Worm (Caenorhabditis elegans) whole organism, early embryonic: ENCODE results near the gene Y46H3C.7.
"Not testable (repeated sequence)": the region's sequence is repeated elsewhere in the genome, so short reads cannot be mapped to it uniquely, and the experiment has no call there.

ENCODE experiments used
- B0310.2 ChIP-seq: sonication (generic microtip); optimal IDR thresholded peaks from 2 replicates; lab custom pipeline; 2016; ENCODE audit warnings: mild to moderate bottlenecking, missing genetic modification characterization, missing compliant biosample characterization
- F13C5.2 ChIP-seq: sonication (generic microtip); optimal IDR thresholded peaks from 2 replicates; lab custom pipeline; 2017; ENCODE audit warnings: mild to moderate bottlenecking, missing genetic modification characterization, inconsistent platforms, missing compliant biosample characterization
- aly-1 ChIP-seq: sonication (generic microtip); optimal IDR thresholded peaks from 2 replicates; lab custom pipeline; 2016; ENCODE audit warnings: missing genetic modification characterization, missing compliant biosample characterization
- ama-1 ChIP-seq: fragments of 150-350 bp; optimal IDR thresholded peaks from 2 replicates; lab custom pipeline; 2014
- ceh-13 ChIP-seq: fragments of 200-800 bp; sonication (Bioruptor generic); optimal IDR thresholded peaks from 2 replicates; lab custom pipeline; 2018; ENCODE audit warnings: mild to moderate bottlenecking, missing genetic modification characterization, missing compliant biosample characterization
- ceh-36 ChIP-seq: sonication (generic microtip); optimal IDR thresholded peaks from 2 replicates; lab custom pipeline; 2016; ENCODE audit warnings: missing genetic modification characterization, inconsistent platforms, missing compliant biosample characterization
- ets-7 ChIP-seq: sonication (generic microtip); optimal IDR thresholded peaks from 2 replicates; lab custom pipeline; 2016; ENCODE audit warnings: missing genotype, missing genetic modification characterization, missing compliant biosample characterization
- flt-1 ChIP-seq: fragments of 200-800 bp; sonication (Bioruptor generic); IDR thresholded peaks from 2 replicates; pipeline ENCODE4 v1.3.6; 2022; ENCODE audit warnings: missing genetic modification characterization, missing compliant biosample characterization
- hmbx-1 ChIP-seq: sonication (generic microtip); optimal IDR thresholded peaks from 2 replicates; lab custom pipeline; 2016; ENCODE audit warnings: mild to moderate bottlenecking, missing genetic modification characterization, missing compliant biosample characterization
- hmg-4 ChIP-seq: fragments of 200-800 bp; sonication (Bioruptor generic); optimal IDR thresholded peaks from 2 replicates; lab custom pipeline; 2018; ENCODE audit warnings: mild to moderate bottlenecking, missing genetic modification characterization, missing compliant biosample characterization
- hnd-1 ChIP-seq: sonication (generic microtip); optimal IDR thresholded peaks from 2 replicates; lab custom pipeline; 2016; ENCODE audit warnings: missing genetic modification characterization, missing compliant biosample characterization
- pes-1 ChIP-seq: fragments of 200-800 bp; sonication (Bioruptor generic); IDR thresholded peaks from 2 replicates; pipeline ENCODE4 v1.3.6; 2022; ENCODE audit warnings: missing genetic modification reagents, missing genetic modification characterization, missing compliant biosample characterization
- scrt-1 ChIP-seq: fragments of 200-800 bp; sonication (Bioruptor generic); IDR thresholded peaks from 2 replicates; pipeline ENCODE4 v1.3.6; 2022; ENCODE audit warnings: missing genetic modification characterization, missing compliant biosample characterization
- sea-1 ChIP-seq: fragments of 200-800 bp; sonication (Bioruptor generic); conservative IDR thresholded peaks from 2 replicates; pipeline ENCODE4 v1.3.6; 2022; ENCODE audit warnings: missing genetic modification characterization, missing compliant biosample characterization
- tbx-11 ChIP-seq: fragments of 200-800 bp; sonication (Bioruptor generic); IDR thresholded peaks from 2 replicates; pipeline ENCODE4 v1.3.6; 2022; ENCODE audit warnings: missing genetic modification characterization, missing compliant biosample characterization
- tbx-37 ChIP-seq: fragments of 200-800 bp; sonication (Bioruptor generic); conservative IDR thresholded peaks from 2 replicates; pipeline ENCODE4 v1.3.6; 2022; ENCODE audit warnings: missing genetic modification reagents, missing genetic modification characterization, missing compliant biosample characterization
- tra-4 ChIP-seq: sonication (generic microtip); optimal IDR thresholded peaks from 2 replicates; lab custom pipeline; 2017; ENCODE audit warnings: missing genetic modification characterization, missing compliant biosample characterization

Y46H3C.7 gene

ce11 chrV:1693876-1694275, at the start of gene Y46H3C.7:
TSS of gene Y46H3C.7 (minus strand) at chrV:1694022.
- TF ChIP-seq ceh-36 (tag; lab: Kevin White, UChicago); F13C5.2 (tag; lab: Kevin White, UChicago); flt-1 (GFP tag; lab: Robert Waterston, UW): not testable (repeated sequence)

ce11 chrV:1743205-1743870, 49.5 kb upstream of the Y46H3C.7 start, which contains the start of gene nhr-256:
TSS of gene nhr-256 (plus strand) at chrV:1743771.
- peak; percentile 38 for TF ChIP-seq ceh-36 (tag; lab: Kevin White, UChicago)
- no peak for TF ChIP-seq hnd-1 (tag; lab: Kevin White, UChicago)

- TF ChIP-seq scrt-1 (GFP tag; lab: Robert Waterston, UW): no peak
- no peak for TF ChIP-seq hmbx-1 (tag; lab: Kevin White, UChicago)
- TF ChIP-seq ceh-13 (GFP tag; lab: Kevin White, UChicago): no peak
- TF ChIP-seq tbx-11: no peak
- no peak for TF ChIP-seq hmg-4
Measured at ce11 chrV:1741074-1741473, 47.3 kb upstream of the Y46H3C.7 start, which contains the start of gene srab-25. TSS of gene srab-25 (minus strand) at chrV:1741174.

ce11 chrV:1734569-1734968, 40.7 kb upstream of the Y46H3C.7 start, which contains the start of gene str-160:
TSS of gene str-160 (plus strand) at chrV:1734869.
- TF ChIP-seq pes-1 (no peak), sea-1 (GFP tag; lab: Robert Waterston, UW) (no peak), ama-1 (lab: Kevin White, UChicago) (no peak), aly-1 (tag; lab: Kevin White, UChicago) (no peak), scrt-1 (GFP tag; lab: Robert Waterston, UW) (no peak), tbx-11 (no peak), flt-1 (GFP tag; lab: Robert Waterston, UW) (no peak), ets-7 (no peak), ceh-13 (GFP tag; lab: Kevin White, UChicago) (no peak), F13C5.2 (tag; lab: Kevin White, UChicago) (no peak), hnd-1 (tag; lab: Kevin White, UChicago) (no peak), B0310.2 (tag; lab: Kevin White, UChicago) (no peak), hmbx-1 (tag; lab: Kevin White, UChicago) (no peak), tbx-37 (GFP tag; lab: Robert Waterston, UW) (no peak), hmg-4 (no peak)

ce11 chrV:1731918-1732317, 38.1 kb upstream of the Y46H3C.7 start, which contains the start of gene gst-21:
TSS of gene gst-21 (minus strand) at chrV:1732018.
- TF ChIP-seq ama-1 (lab: Kevin White, UChicago) (no peak), B0310.2 (tag; lab: Kevin White, UChicago) (no peak), tbx-11 (no peak), aly-1 (tag; lab: Kevin White, UChicago) (no peak), pes-1 (no peak), F13C5.2 (tag; lab: Kevin White, UChicago) (no peak), hnd-1 (tag; lab: Kevin White, UChicago) (no peak), hmg-4 (no peak), sea-1 (GFP tag; lab: Robert Waterston, UW) (no peak), tra-4 (tag; lab: Kevin White, UChicago) (no peak), flt-1 (GFP tag; lab: Robert Waterston, UW) (no peak), ets-7 (no peak), tbx-37 (GFP tag; lab: Robert Waterston, UW) (no peak), scrt-1 (GFP tag; lab: Robert Waterston, UW) (no peak)

- TF ChIP-seq pes-1 (no peak), tbx-37 (GFP tag; lab: Robert Waterston, UW) (no peak), sea-1 (GFP tag; lab: Robert Waterston, UW) (no peak), tbx-11 (no peak), hmbx-1 (tag; lab: Kevin White, UChicago) (no peak), ama-1 (lab: Kevin White, UChicago) (no peak)
Measured at ce11 chrV:1725353-1725752, 31.5 kb upstream of the Y46H3C.7 start, which contains the start of gene sri-27. TSS of gene sri-27 (plus strand) at chrV:1725653.

- TF ChIP-seq aly-1 (tag; lab: Kevin White, UChicago): no peak
- TF ChIP-seq hmg-4: no peak
- TF ChIP-seq ceh-13 (GFP tag; lab: Kevin White, UChicago): no peak
- TF ChIP-seq tra-4 (tag; lab: Kevin White, UChicago): no peak
- TF ChIP-seq ama-1 (lab: Kevin White, UChicago): no peak
- TF ChIP-seq tbx-37 (GFP tag; lab: Robert Waterston, UW): no peak
- no peak for TF ChIP-seq hnd-1 (tag; lab: Kevin White, UChicago)
- no peak for TF ChIP-seq tbx-11
- TF ChIP-seq ceh-36 (tag; lab: Kevin White, UChicago): no peak
- TF ChIP-seq pes-1: no peak
- TF ChIP-seq sea-1 (GFP tag; lab: Robert Waterston, UW): no peak
- no peak for TF ChIP-seq hmbx-1 (tag; lab: Kevin White, UChicago)
- TF ChIP-seq F13C5.2 (tag; lab: Kevin White, UChicago): no peak
- TF ChIP-seq B0310.2 (tag; lab: Kevin White, UChicago): no peak
- TF ChIP-seq flt-1 (GFP tag; lab: Robert Waterston, UW): no peak
Measured at ce11 chrV:1721966-1722365, 28.1 kb upstream of the Y46H3C.7 start, which contains the start of gene srw-101. TSS of gene srw-101 (plus strand) at chrV:1722266.

ce11 chrV:1719927-1720326, 26.1 kb upstream of the Y46H3C.7 start, which contains the start of gene srw-102:
TSS of gene srw-102 (plus strand) at chrV:1720227.
- TF ChIP-seq ets-7: no peak
- TF ChIP-seq tbx-37 (GFP tag; lab: Robert Waterston, UW): no peak
- no peak for TF ChIP-seq ama-1 (lab: Kevin White, UChicago)
- TF ChIP-seq hmg-4: no peak
- TF ChIP-seq tra-4 (tag; lab: Kevin White, UChicago): no peak
- no peak for TF ChIP-seq flt-1 (GFP tag; lab: Robert Waterston, UW)
- no peak for TF ChIP-seq ceh-36 (tag; lab: Kevin White, UChicago)
- TF ChIP-seq pes-1: no peak
- no peak for TF ChIP-seq sea-1 (GFP tag; lab: Robert Waterston, UW)
- TF ChIP-seq F13C5.2 (tag; lab: Kevin White, UChicago): no peak
- TF ChIP-seq hnd-1 (tag; lab: Kevin White, UChicago): no peak
- TF ChIP-seq scrt-1 (GFP tag; lab: Robert Waterston, UW): no peak
- no peak for TF ChIP-seq ceh-13 (GFP tag; lab: Kevin White, UChicago)
- TF ChIP-seq tbx-11: no peak
